Fruit fly (Drosophila melanogaster): Measurements from ENCODE around the gene CG11360.
A peak's percentile ranks its signal among the peaks of the same experiment; 100 is the strongest.

CG11360 gene

dm6 chr4:659884-660846 is 10.8 kb upstream of the CG11360 start, which contains the start of gene gw (continued):
- TF ChIP-seq CG14710 (tag; optimal IDR thresholded peaks at IDR 0.05) (peak; percentile 80), Hsf (GFP tag; optimal IDR thresholded peaks at IDR 0.05) (peak; percentile 86), CG11723 (GFP tag; optimal IDR thresholded peaks at IDR 0.05) (peak; percentile 94), CG15269 (tag; optimal IDR thresholded peaks at IDR 0.05) (no peak), CG3995 (GFP tag; optimal IDR thresholded peaks at IDR 0.05) (peak; percentile 49), sob (GFP tag; IDR thresholded peaks at IDR 0.05) (peak; percentile 80), hkb (optimal IDR thresholded peaks at IDR 0.05) (no peak), hkb (GFP tag; IDR thresholded peaks at IDR 0.05) (peak; percentile 84), lola (GFP tag; optimal IDR thresholded peaks at IDR 0.05) (peak in 2 of 3 experiments; percentile 77 to 84), Adf1 (GFP tag; IDR thresholded peaks at IDR 0.05) (peak; percentile 32; the same call in 1 of the 2 replicates), vfl (GFP tag; optimal IDR thresholded peaks at IDR 0.05) (peak; percentile 65), pfk (GFP tag; optimal IDR thresholded peaks at IDR 0.05) (peak; percentile 75), CG32772 (GFP tag; IDR thresholded peaks at IDR 0.05) (no peak), Taf1 (GFP tag; IDR thresholded peaks at IDR 0.05) (peak; percentile 43; the same call in 1 of the 2 replicates), D19B (GFP tag; optimal IDR thresholded peaks at IDR 0.05) (peak; percentile 36), CG31441 (GFP tag; IDR thresholded peaks at IDR 0.05) (no peak), CG12219 (GFP tag; optimal IDR thresholded peaks at IDR 0.05) (peak; percentile 75), sens (GFP tag) (peak; percentile 97), Ets97D (GFP tag; optimal IDR thresholded peaks at IDR 0.05) (peak; percentile 47), CG7928 (GFP tag; optimal IDR thresholded peaks at IDR 0.05) (peak; percentile 31), CG6683 (GFP tag; optimal IDR thresholded peaks at IDR 0.05) (peak; percentile 59), CG13775 (GFP tag; optimal IDR thresholded peaks at IDR 0.05) (peak; percentile 74), sug (tag; optimal IDR thresholded peaks at IDR 0.05) (peak; percentile 70), CG13287 (GFP tag; IDR thresholded peaks at IDR 0.05; ENCODE audit: partially characterized antibody) (peak; percentile 27; the same call in 1 of the 2 replicates), ERR (GFP tag; optimal IDR thresholded peaks at IDR 0.05) (peak; percentile 92), pb (GFP tag; optimal IDR thresholded peaks at IDR 0.05) (peak; percentile 49), Bgb (GFP tag; IDR thresholded peaks at IDR 0.05; ENCODE audit: partially characterized antibody) (peak; percentile 75), CG2875 (GFP tag; optimal IDR thresholded peaks at IDR 0.05) (peak; percentile 65), CG33557 (GFP tag; optimal IDR thresholded peaks at IDR 0.05) (peak; percentile 78), dmrt11E (tag; optimal IDR thresholded peaks at IDR 0.05) (peak; percentile 66), zfh2 (GFP tag; optimal IDR thresholded peaks at IDR 0.05) (peak; percentile 49), CG13424 (tag; optimal IDR thresholded peaks at IDR 0.05) (peak; percentile 86), Hr51 (GFP tag; optimal IDR thresholded peaks at IDR 0.05) (peak in 1 of 2 experiments; percentile 71), ind (GFP tag; optimal IDR thresholded peaks at IDR 0.05) (peak; percentile 80), E2f2 (GFP tag; IDR thresholded peaks at IDR 0.05) (peak; percentile 60), dm (GFP tag; optimal IDR thresholded peaks at IDR 0.05) (peak; percentile 82), TFAM (GFP tag; optimal IDR thresholded peaks at IDR 0.05) (no peak), nom (GFP tag; optimal IDR thresholded peaks at IDR 0.05) (peak; percentile 79), HHEX (GFP tag; optimal IDR thresholded peaks at IDR 0.05) (no peak), H15 (GFP tag; IDR thresholded peaks at IDR 0.05) (no peak), HLH54F (GFP tag; optimal IDR thresholded peaks at IDR 0.05) (peak; percentile 73), CG3838 (GFP tag; optimal IDR thresholded peaks at IDR 0.05) (no peak), Nf-YC (tag; optimal IDR thresholded peaks at IDR 0.05) (peak; percentile 32), zen (tag; optimal IDR thresholded peaks at IDR 0.05) (peak; percentile 65), CG18619 (GFP tag; optimal IDR thresholded peaks at IDR 0.05) (peak; percentile 81), maf-S (GFP tag; optimal IDR thresholded peaks at IDR 0.05) (peak; percentile 77), jumu (GFP tag; optimal IDR thresholded peaks at IDR 0.05) (peak; percentile 63), onecut (GFP tag; IDR thresholded peaks at IDR 0.05) (peak; percentile 59)
